Worm (Caenorhabditis elegans): ENCODE data around the gene nhr-189.

DNA sequence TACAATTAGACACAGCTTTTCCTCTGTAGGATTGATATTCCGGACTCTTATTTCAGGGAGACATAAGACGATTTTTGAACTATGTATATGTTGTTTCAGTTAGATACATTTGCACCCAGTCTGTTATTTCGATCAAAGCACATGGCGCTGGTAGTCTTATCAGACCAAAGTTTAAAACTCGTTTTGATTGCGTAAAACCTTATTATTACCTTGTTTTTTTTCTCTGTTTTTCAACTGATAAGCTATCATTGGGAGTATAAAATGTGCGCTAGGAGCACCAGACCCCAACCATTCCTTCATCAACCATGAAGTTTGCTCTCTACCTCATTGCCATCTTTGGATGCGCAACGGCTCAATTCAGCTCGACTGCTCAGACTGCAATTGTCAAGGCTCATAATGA is 47.8 kb downstream of the nhr-189 start, which contains the start of gene scl-12:
- TF ChIP-seq nfyb-1 (GFP tag; IDR thresholded peaks at IDR 0.05) (no peak), atf-7 (tag; optimal IDR thresholded peaks at IDR 0.05) (no peak), snpc-1.1 (tag; optimal IDR thresholded peaks at IDR 0.05; ENCODE audit: insufficient read depth) (no peak), lin-35 (GFP tag; optimal IDR thresholded peaks at IDR 0.05) (no peak), efl-1 (GFP tag; optimal IDR thresholded peaks at IDR 0.05) (no peak), ama-1 (optimal IDR thresholded peaks at IDR 0.05) (no peak), ama-1 (GFP tag; optimal IDR thresholded peaks at IDR 0.05) (no peak), nhr-120 (GFP tag; IDR thresholded peaks at IDR 0.05) (no peak), sptf-2 (GFP tag; optimal IDR thresholded peaks at IDR 0.05) (no peak), somi-1 (GFP tag; optimal IDR thresholded peaks at IDR 0.05) (no peak), ceh-58 (GFP tag; IDR thresholded peaks at IDR 0.05) (no peak), let-526 (GFP tag; IDR thresholded peaks at IDR 0.05) (no peak), F49E8.2 (tag; optimal IDR thresholded peaks at IDR 0.05; ENCODE audit: insufficient read depth) (no peak)
